Fruit fly (Drosophila melanogaster) whole organism, embryonic: Measurements from ENCODE around the gene UbcE2H.
A peak's percentile ranks its signal among the peaks of the same experiment; 100 is the strongest.

Experiments
- ATbp ChIP-seq: fragments of 200-800 bp; sonication (Bioruptor generic); optimal IDR thresholded peaks from 2 replicates; lab custom pipeline; 2017; ENCODE audit warnings: missing biosample characterization, mild to moderate bottlenecking, missing genetic modification characterization, missing genetic modification reagents
- Awh ChIP-seq: fragments of 200-800 bp; sonication (Bioruptor generic); IDR thresholded peaks from 2 replicates; pipeline ENCODE4, ENCODE4 v1.3.6; 2022; ENCODE audit warnings: missing biosample characterization, missing genetic modification characterization
- Bdp1 ChIP-seq: fragments of 200-800 bp; sonication (Bioruptor generic); optimal IDR thresholded peaks from 3 replicates; lab custom pipeline; 2016; ENCODE audit warnings: missing biosample characterization, missing genetic modification characterization
- CG10321 ChIP-seq: fragments of 200-800 bp; sonication (Bioruptor generic); IDR thresholded peaks from 2 replicates; pipeline ENCODE4 v1.3.6; 2022; ENCODE audit warnings: missing biosample characterization, missing genetic modification characterization
- CG13287 ChIP-seq: fragments of 200-800 bp; sonication (Bioruptor generic); IDR thresholded peaks from 2 replicates; pipeline ENCODE4 v1.3.6; 2022; ENCODE audit warnings: missing biosample characterization, missing genetic modification characterization; ENCODE audit not compliant: partially characterized antibody
- CG1529 ChIP-seq: fragments of 200-800 bp; sonication (Bioruptor generic); optimal IDR thresholded peaks from 3 replicates; lab custom pipeline; 2018; ENCODE audit warnings: missing biosample characterization, missing genetic modification characterization
- CG17328 ChIP-seq: fragments of 200-800 bp; sonication (Bioruptor generic); IDR thresholded peaks from 2 replicates; pipeline ENCODE4 v1.3.6; 2022; ENCODE audit warnings: missing biosample characterization, missing genetic modification characterization
- CG17829 ChIP-seq: fragments of 200-800 bp; optimal IDR thresholded peaks from 2 replicates; lab custom pipeline; 2019; ENCODE audit warnings: missing biosample characterization, mild to moderate bottlenecking, missing genetic modification characterization, moderate library complexity
- CG17912 ChIP-seq: fragments of 200-800 bp; sonication (Bioruptor generic); optimal IDR thresholded peaks from 2 replicates; lab custom pipeline; 2018; ENCODE audit warnings: missing biosample characterization, mild to moderate bottlenecking, missing genetic modification characterization
- CG18262 ChIP-seq: fragments of 200-800 bp; optimal IDR thresholded peaks from 3 replicates; lab custom pipeline; 2019; ENCODE audit warnings: missing biosample characterization, mild to moderate bottlenecking, missing genetic modification characterization, moderate library complexity
- CG18619 ChIP-seq: fragments of 200-800 bp; sonication (Bioruptor generic); optimal IDR thresholded peaks from 3 replicates; lab custom pipeline; 2017; ENCODE audit warnings: missing biosample characterization, mild to moderate bottlenecking, missing genetic modification characterization
- CG2120 ChIP-seq: fragments of 200-800 bp; sonication (Bioruptor generic); optimal IDR thresholded peaks from 3 replicates; lab custom pipeline; 2016; ENCODE audit warnings: missing biosample characterization, missing genetic modification characterization
- CG3163 ChIP-seq: fragments of 200-800 bp; sonication (Bioruptor generic); optimal IDR thresholded peaks from 3 replicates; lab custom pipeline; 2016; ENCODE audit warnings: missing biosample characterization, missing genetic modification characterization
- CG6854 ChIP-seq: fragments of 200-800 bp; sonication (Bioruptor generic); optimal IDR thresholded peaks from 3 replicates; lab custom pipeline; 2017; ENCODE audit warnings: missing biosample characterization, mild to moderate bottlenecking, missing genetic modification characterization
- CG7372 ChIP-seq: fragments of 200-800 bp; sonication (Bioruptor generic); IDR thresholded peaks from 2 replicates; pipeline ENCODE4 v1.3.6; 2022; ENCODE audit warnings: missing biosample characterization, missing genetic modification characterization
- CG8281 ChIP-seq: fragments of 200-800 bp; sonication (Bioruptor generic); optimal IDR thresholded peaks from 2 replicates; lab custom pipeline; 2018; ENCODE audit warnings: missing biosample characterization, mild to moderate bottlenecking, missing genetic modification characterization, moderate library complexity
- Chrac-16 ChIP-seq: fragments of 200-800 bp; sonication (Bioruptor generic); optimal IDR thresholded peaks from 3 replicates; lab custom pipeline; 2016; ENCODE audit warnings: missing biosample characterization, missing genetic modification characterization
- D19A ChIP-seq: fragments of 200-800 bp; optimal IDR thresholded peaks from 3 replicates; lab custom pipeline; 2019; ENCODE audit warnings: missing biosample characterization, mild to moderate bottlenecking, missing genetic modification characterization, moderate library complexity
- GATAe ChIP-seq: fragments of 200-800 bp; sonication (Bioruptor generic); conservative IDR thresholded peaks from 2 replicates; pipeline ENCODE4 v1.3.6; 2022; ENCODE audit warnings: missing biosample characterization, missing genetic modification characterization
- Gug ChIP-seq: fragments of 200-800 bp; sonication (Bioruptor generic); IDR thresholded peaks from 4 replicates; pipeline ENCODE4 v1.3.6; 2022; ENCODE audit warnings: missing biosample characterization, missing genetic modification characterization
- HLHmδ ChIP-seq: fragments of 200-800 bp; sonication (Bioruptor generic); optimal IDR thresholded peaks from 2 replicates; lab custom pipeline; 2018; ENCODE audit warnings: missing biosample characterization, mild to moderate bottlenecking, missing genetic modification characterization, moderate library complexity
- Hmx ChIP-seq: fragments of 200-800 bp; sonication (Bioruptor generic); optimal IDR thresholded peaks from 2 replicates; lab custom pipeline; 2016; ENCODE audit warnings: missing biosample characterization, missing genetic modification characterization
- MESR4 ChIP-seq: fragments of 200-800 bp; sonication (Bioruptor generic); optimal IDR thresholded peaks from 2 replicates; lab custom pipeline; 2018; ENCODE audit warnings: missing biosample characterization, mild to moderate bottlenecking, missing genetic modification characterization, moderate library complexity
- Mad ChIP-seq: fragments of 200-800 bp; sonication (Bioruptor generic); optimal IDR thresholded peaks from 2 replicates; lab custom pipeline; 2016; ENCODE audit warnings: missing biosample characterization, missing genetic modification characterization
- Ptx1 ChIP-seq: fragments of 200-800 bp; sonication (Bioruptor generic); IDR thresholded peaks from 2 replicates; pipeline ENCODE4 v1.3.6; 2022; ENCODE audit warnings: missing biosample characterization, missing genetic modification characterization
- Sox102F ChIP-seq: fragments of 200-800 bp; sonication (Bioruptor generic); optimal IDR thresholded peaks from 2 replicates; lab custom pipeline; 2018; ENCODE audit warnings: missing biosample characterization, mild to moderate bottlenecking, missing genetic modification characterization, moderate library complexity
- Sry-δ ChIP-seq: fragments of 200-800 bp; sonication (Bioruptor generic); optimal IDR thresholded peaks from 2 replicates; lab custom pipeline; 2016; ENCODE audit warnings: missing biosample characterization, missing genetic modification characterization
- YL-1 ChIP-seq: fragments of 200-800 bp; sonication (Bioruptor generic); optimal IDR thresholded peaks from 3 replicates; lab custom pipeline; 2017; ENCODE audit warnings: missing biosample characterization, mild to moderate bottlenecking, missing genetic modification characterization
- al ChIP-seq: fragments of 200-800 bp; sonication (Bioruptor generic); IDR thresholded peaks from 2 replicates; pipeline ENCODE4 v1.3.6; 2022; ENCODE audit warnings: missing biosample characterization, missing genetic modification characterization
- cg ChIP-seq: fragments of 200-800 bp; sonication (Bioruptor generic); optimal IDR thresholded peaks from 3 replicates; lab custom pipeline; 2019; ENCODE audit warnings: missing biosample characterization, mild to moderate bottlenecking, missing genetic modification characterization, moderate library complexity
- chif ChIP-seq, 2 experiments: fragments of 200-800 bp; sonication (Bioruptor generic); optimal IDR thresholded peaks; 3 replicates each; lab custom pipeline; 2016; ENCODE audit warnings: missing biosample characterization in 2 of 2, missing genetic modification characterization in 2 of 2
- ci ChIP-seq: fragments of 200-800 bp; sonication (Bioruptor generic); IDR thresholded peaks from 3 replicates; pipeline ENCODE4 v1.3.6; 2022; ENCODE audit warnings: missing biosample characterization, missing genetic modification characterization
- crp ChIP-seq, 2 experiments: fragments of 200-800 bp; sonication (Bioruptor generic); optimal IDR thresholded peaks; 2 replicates in 1 of 2; 3 replicates in 1 of 2; lab custom pipeline; 2017; ENCODE audit warnings: missing biosample characterization in 2 of 2, missing genetic modification characterization in 2 of 2, mild to moderate bottlenecking in 1 of 2, moderate library complexity in 1 of 2
- dati ChIP-seq: fragments of 200-800 bp; sonication (Bioruptor generic); IDR thresholded peaks from 2 replicates; pipeline ENCODE4 v1.3.6; 2022; ENCODE audit warnings: missing biosample characterization, missing genetic modification characterization
- dpn ChIP-seq, 2 experiments: fragments of 200-800 bp; sonication (Bioruptor generic); optimal IDR thresholded peaks; 3 replicates each; lab custom pipeline; 2016; ENCODE audit warnings: missing biosample characterization in 2 of 2, missing genetic modification characterization in 2 of 2
- eyg ChIP-seq: fragments of 200-800 bp; sonication (Bioruptor generic); optimal IDR thresholded peaks from 3 replicates; lab custom pipeline; 2016; ENCODE audit warnings: missing biosample characterization, missing genetic modification characterization
- ftz-f1 ChIP-seq: fragments of 200-800 bp; sonication (Bioruptor generic); optimal IDR thresholded peaks from 2 replicates; lab custom pipeline; 2016; ENCODE audit warnings: missing biosample characterization, missing genetic modification characterization
- h ChIP-seq: fragments of >200 bp; optimal IDR thresholded peaks from 2 replicates; lab custom pipeline; 2017
- ind ChIP-seq: fragments of 200-800 bp; sonication (Bioruptor generic); optimal IDR thresholded peaks from 3 replicates; lab custom pipeline; 2016; ENCODE audit warnings: missing biosample characterization, missing genetic modification characterization
- kay ChIP-seq: fragments of 200-800 bp; sonication (Bioruptor generic); optimal IDR thresholded peaks from 2 replicates; lab custom pipeline; 2016; ENCODE audit warnings: missing biosample characterization, missing genetic modification characterization
- nom ChIP-seq: fragments of 200-800 bp; sonication (Bioruptor generic); optimal IDR thresholded peaks from 2 replicates; lab custom pipeline; 2017; ENCODE audit warnings: missing biosample characterization, missing genetic modification characterization, mild to moderate bottlenecking, moderate library complexity, missing genetic modification reagents
- sc ChIP-seq, 3 experiments: fragments of >200 bp in 2 of 3; fragments of 200-800 bp in 1 of 3; sonication (Bioruptor generic) in 1 of 3; optimal IDR thresholded peaks; 2 replicates in 2 of 3; 3 replicates in 1 of 3; lab custom pipeline; 2017; ENCODE audit warnings: mild to moderate bottlenecking in 1 of 3, missing biosample characterization in 1 of 3, missing genetic modification characterization in 1 of 3, missing genetic modification reagents in 1 of 3
- scrt ChIP-seq: fragments of 200-800 bp; sonication (Bioruptor generic); optimal IDR thresholded peaks from 2 replicates; lab custom pipeline; 2018; ENCODE audit warnings: missing biosample characterization, mild to moderate bottlenecking, missing genetic modification characterization, moderate library complexity
- sd ChIP-seq: fragments of 200-800 bp; sonication (Bioruptor generic); optimal IDR thresholded peaks from 3 replicates; lab custom pipeline; 2018; ENCODE audit warnings: missing biosample characterization, mild to moderate bottlenecking, missing genetic modification characterization, moderate library complexity
- so ChIP-seq: fragments of 200-800 bp; sonication (Bioruptor generic); IDR thresholded peaks from 3 replicates; pipeline ENCODE4 v1.3.6; 2022; ENCODE audit warnings: missing biosample characterization, missing genetic modification characterization
- tup ChIP-seq: fragments of 200-800 bp; sonication (Bioruptor generic); optimal IDR thresholded peaks from 2 replicates; lab custom pipeline; 2016; ENCODE audit warnings: missing biosample characterization, mild to moderate bottlenecking, missing genetic modification characterization, moderate library complexity
- vnd ChIP-seq: fragments of 200-800 bp; sonication (Bioruptor generic); IDR thresholded peaks from 3 replicates; pipeline ENCODE4 v1.3.6; 2022; ENCODE audit warnings: missing biosample characterization, missing genetic modification characterization; ENCODE audit not compliant: partially characterized antibody
- wdn ChIP-seq: fragments of 200-800 bp; sonication (Bioruptor generic); IDR thresholded peaks from 2 replicates; pipeline ENCODE4 v1.3.6; 2022; ENCODE audit warnings: missing biosample characterization, missing genetic modification characterization
- wek ChIP-seq: fragments of 200-800 bp; sonication (Bioruptor generic); optimal IDR thresholded peaks from 3 replicates; lab custom pipeline; 2018; ENCODE audit warnings: missing biosample characterization, mild to moderate bottlenecking, missing genetic modification characterization, moderate library complexity
- z ChIP-seq: fragments of 200-800 bp; sonication (Bioruptor generic); IDR thresholded peaks from 3 replicates; pipeline ENCODE4 v1.3.6; 2022; ENCODE audit warnings: missing biosample characterization, missing genetic modification characterization
- zfh2 ChIP-seq: fragments of 200-800 bp; sonication (Bioruptor generic); optimal IDR thresholded peaks from 2 replicates; lab custom pipeline; 2016; ENCODE audit warnings: missing biosample characterization, missing genetic modification characterization

Gene UbcE2H

dm6 chrX:8075300-8075927 lies 18.4 kb downstream of the UbcE2H start, which contains the start of the genes Upf2 and CG1571 (continued):
- TF ChIP-seq sd (tag; lab: Kevin White, UChicago) (no peak), CG1529 (no peak), CG3163 (no peak), ci (GFP tag; lab: Robert Waterston, UW) (no peak), MESR4 (peak; percentile 79), ind (GFP tag; lab: Kevin White, UChicago) (no peak), HLHmδ (no peak), wdn (GFP tag; lab: Robert Waterston, UW) (no peak), Chrac-16 (no peak), Sry-δ (GFP tag; lab: Kevin White, UChicago) (peak; percentile 76), Mad (GFP tag; lab: Kevin White, UChicago) (no peak), CG18262 (tag; lab: Kevin White, UChicago) (no peak), CG17912 (GFP tag; lab: Kevin White, UChicago) (no peak), CG17829 (peak; percentile 27), Hmx (GFP tag; lab: Kevin White, UChicago) (no peak), scrt (GFP tag; lab: Kevin White, UChicago) (no peak), cg (GFP tag; lab: Kevin White, UChicago) (no peak), CG10321 (no peak), GATAe (GFP tag; lab: Robert Waterston, UW) (no peak), dpn (GFP tag; optimal IDR thresholded peaks at IDR 0.05; lab: Kevin White, UChicago) (peak in 1 of 2 experiments; percentile 4), sc (optimal IDR thresholded peaks at IDR 0.05; lab: Kevin White, UChicago) (no peak), sc (GFP tag; optimal IDR thresholded peaks at IDR 0.05; lab: Kevin White, UChicago) (no peak), kay (GFP tag; lab: Kevin White, UChicago) (no peak), al (GFP tag; lab: Robert Waterston, UW) (no peak), Gug (GFP tag; lab: Robert Waterston, UW) (no peak), Sox102F (GFP tag; lab: Kevin White, UChicago) (no peak), Ptx1 (GFP tag; lab: Robert Waterston, UW) (no peak), ATbp (GFP tag; lab: Kevin White, UChicago) (no peak), CG7372 (no peak), z (no peak), chif (GFP tag; optimal IDR thresholded peaks at IDR 0.05; lab: Kevin White, UChicago) (no peak), CG8281 (no peak), tup (GFP tag; lab: Kevin White, UChicago) (no peak), vnd (GFP tag; lab: Robert Waterston, UW) (peak; percentile 63; the same call in 2 of the 3 replicates), wek (no peak), CG13287 (GFP tag; lab: Robert Waterston, UW) (peak; percentile 79), eyg (no peak), CG18619 (GFP tag; lab: Kevin White, UChicago) (no peak), CG6854 (GFP tag; lab: Kevin White, UChicago) (no peak), CG2120 (GFP tag; lab: Kevin White, UChicago) (peak; percentile 44), crp (GFP tag; optimal IDR thresholded peaks at IDR 0.05; lab: Kevin White, UChicago) (peak in 1 of 2 experiments; percentile 10), CG17328 (GFP tag; lab: Robert Waterston, UW) (no peak), ftz-f1 (no peak), h (no peak), so (GFP tag; lab: Robert Waterston, UW) (no peak), zfh2 (GFP tag; lab: Kevin White, UChicago) (no peak), dati (GFP tag; lab: Robert Waterston, UW) (no peak), YL-1 (peak; percentile 86), Bdp1 (no peak), Awh (GFP tag; lab: Robert Waterston, UW) (no peak), D19A (no peak), nom (GFP tag; lab: Kevin White, UChicago) (no peak)
